Fruit fly (Drosophila melanogaster) whole organism, embryonic: Measurements from ENCODE around the gene CG13917.

ENCODE experiments used
- CG11696 ChIP-seq: fragments of 200-800 bp; sonication (Bioruptor generic); IDR thresholded peaks from 2 replicates; pipeline ENCODE4 v1.3.6; 2022; ENCODE audit warnings: missing biosample characterization, missing genetic modification characterization
- CG12071 ChIP-seq: fragments of 200-800 bp; sonication (Bioruptor generic); optimal IDR thresholded peaks from 3 replicates; lab custom pipeline; 2018; ENCODE audit warnings: missing biosample characterization, mild to moderate bottlenecking, missing genetic modification characterization
- CG12104 ChIP-seq: fragments of 200-800 bp; sonication (Bioruptor generic); optimal IDR thresholded peaks from 3 replicates; lab custom pipeline; 2016; ENCODE audit warnings: missing biosample characterization, missing genetic modification characterization
- CG12942 ChIP-seq: fragments of 200-800 bp; sonication (Bioruptor generic); optimal IDR thresholded peaks from 3 replicates; lab custom pipeline; 2016; ENCODE audit warnings: missing biosample characterization, missing genetic modification characterization
- CG15601 ChIP-seq: fragments of 200-800 bp; sonication (Bioruptor generic); optimal IDR thresholded peaks from 3 replicates; lab custom pipeline; 2019; ENCODE audit warnings: missing biosample characterization, mild to moderate bottlenecking, missing genetic modification characterization, moderate library complexity
- CG17385 ChIP-seq: fragments of 200-800 bp; sonication (Bioruptor generic); optimal IDR thresholded peaks from 3 replicates; lab custom pipeline; 2018; ENCODE audit warnings: missing biosample characterization, mild to moderate bottlenecking, missing genetic modification characterization
- CG18262 ChIP-seq: fragments of 200-800 bp; optimal IDR thresholded peaks from 3 replicates; lab custom pipeline; 2019; ENCODE audit warnings: missing biosample characterization, mild to moderate bottlenecking, missing genetic modification characterization, moderate library complexity
- CG2889 ChIP-seq: fragments of 200-800 bp; sonication (Bioruptor generic); IDR thresholded peaks from 3 replicates; pipeline ENCODE4 v1.3.6; 2022; ENCODE audit warnings: missing biosample characterization, missing genetic modification characterization
- CG31365 ChIP-seq: fragments of 200-800 bp; sonication (Bioruptor generic); optimal IDR thresholded peaks from 2 replicates; lab custom pipeline; 2018; ENCODE audit warnings: missing biosample characterization, mild to moderate bottlenecking, missing genetic modification characterization
- CG32767 ChIP-seq: fragments of 200-800 bp; sonication (Bioruptor generic); IDR thresholded peaks from 2 replicates; pipeline ENCODE4 v1.3.6; 2022; ENCODE audit warnings: missing biosample characterization, missing genetic modification characterization
- CG3281 ChIP-seq: fragments of 200-800 bp; sonication (Bioruptor generic); optimal IDR thresholded peaks from 3 replicates; lab custom pipeline; 2017; ENCODE audit warnings: missing biosample characterization, mild to moderate bottlenecking, missing genetic modification characterization
- CG33213 ChIP-seq: fragments of 200-800 bp; sonication (Bioruptor generic); optimal IDR thresholded peaks from 3 replicates; lab custom pipeline; 2016; ENCODE audit warnings: missing biosample characterization, missing genetic modification characterization
- CG34376 ChIP-seq: fragments of 200-800 bp; sonication (Bioruptor generic); optimal IDR thresholded peaks from 2 replicates; lab custom pipeline; 2018; ENCODE audit warnings: missing biosample characterization, mild to moderate bottlenecking, missing genetic modification characterization
- CG42726 ChIP-seq: fragments of 200-800 bp; sonication (Bioruptor generic); IDR thresholded peaks from 2 replicates; pipeline ENCODE4 v1.3.6; 2022; ENCODE audit warnings: missing biosample characterization, missing genetic modification characterization; ENCODE audit not compliant: partially characterized antibody
- CG4730 ChIP-seq: fragments of 200-800 bp; sonication (Bioruptor generic); IDR thresholded peaks from 2 replicates; pipeline ENCODE4 v1.3.6; 2022; ENCODE audit warnings: missing biosample characterization, missing genetic modification characterization
- CG5180 ChIP-seq: fragments of 200-800 bp; sonication (Bioruptor generic); optimal IDR thresholded peaks from 3 replicates; lab custom pipeline; 2017; ENCODE audit warnings: missing biosample characterization, missing genetic modification characterization, mild to moderate bottlenecking, moderate library complexity, missing genetic modification reagents
- CG6854 ChIP-seq: fragments of 200-800 bp; sonication (Bioruptor generic); optimal IDR thresholded peaks from 3 replicates; lab custom pipeline; 2017; ENCODE audit warnings: missing biosample characterization, mild to moderate bottlenecking, missing genetic modification characterization
- CG7271 ChIP-seq: fragments of 200-800 bp; sonication (Bioruptor generic); optimal IDR thresholded peaks from 2 replicates; lab custom pipeline; 2018; ENCODE audit warnings: missing biosample characterization, mild to moderate bottlenecking, missing genetic modification characterization, moderate library complexity
- CG8478 ChIP-seq: fragments of >200 bp; optimal IDR thresholded peaks from 2 replicates; lab custom pipeline; 2018
- Dbx ChIP-seq: fragments of 200-800 bp; sonication (Bioruptor generic); IDR thresholded peaks from 3 replicates; pipeline ENCODE4 v1.3.6; 2022; ENCODE audit warnings: missing biosample characterization, missing genetic modification characterization
- Deaf1 ChIP-seq: fragments of 200-800 bp; optimal IDR thresholded peaks from 3 replicates; lab custom pipeline; 2019; ENCODE audit warnings: missing biosample characterization, mild to moderate bottlenecking, missing genetic modification characterization, moderate library complexity
- Dll ChIP-seq: fragments of 200-800 bp; sonication (Bioruptor generic); IDR thresholded peaks from 4 replicates; pipeline ENCODE4 v1.3.6; 2022; ENCODE audit warnings: missing biosample characterization, missing genetic modification characterization; ENCODE audit not compliant: partially characterized antibody
- E2f2 ChIP-seq: fragments of 200-800 bp; sonication (Bioruptor generic); IDR thresholded peaks from 2 replicates; pipeline ENCODE4 v1.3.6; 2022; ENCODE audit warnings: missing biosample characterization, missing genetic modification characterization
- Ets65A ChIP-seq: fragments of 200-800 bp; sonication (Bioruptor generic); peaks from one replicate; lab custom pipeline; 2016; ENCODE audit warnings: missing biosample characterization, missing genetic modification characterization
- Fer1 ChIP-seq: fragments of 200-800 bp; sonication (Bioruptor generic); optimal IDR thresholded peaks from 2 replicates; lab custom pipeline; 2017; ENCODE audit warnings: missing biosample characterization, mild to moderate bottlenecking, missing genetic modification characterization
- Hmx ChIP-seq: fragments of 200-800 bp; sonication (Bioruptor generic); optimal IDR thresholded peaks from 2 replicates; lab custom pipeline; 2016; ENCODE audit warnings: missing biosample characterization, missing genetic modification characterization
- Jarid2 ChIP-seq: fragments of 200-800 bp; sonication (Bioruptor generic); optimal IDR thresholded peaks from 3 replicates; lab custom pipeline; 2017; ENCODE audit warnings: mild to moderate bottlenecking, missing biosample characterization, missing genetic modification reagents, missing genetic modification characterization
- Myb ChIP-seq: fragments of 200-800 bp; sonication (Bioruptor generic); optimal IDR thresholded peaks from 2 replicates; lab custom pipeline; 2016; ENCODE audit warnings: missing biosample characterization, missing genetic modification characterization
- Sry-β ChIP-seq: fragments of 200-800 bp; sonication (Bioruptor generic); optimal IDR thresholded peaks from 2 replicates; lab custom pipeline; 2018; ENCODE audit warnings: missing biosample characterization, mild to moderate bottlenecking, missing genetic modification characterization, moderate library complexity
- ac ChIP-seq: fragments of 200-800 bp; sonication (Bioruptor generic); optimal IDR thresholded peaks from 3 replicates; lab custom pipeline; 2017; ENCODE audit warnings: missing biosample characterization, mild to moderate bottlenecking, missing genetic modification characterization
- bbx ChIP-seq: fragments of 200-800 bp; sonication (Bioruptor generic); IDR thresholded peaks from 2 replicates; pipeline ENCODE4 v1.3.6; 2022; ENCODE audit warnings: missing biosample characterization, missing genetic modification characterization; ENCODE audit not compliant: partially characterized antibody
- bsh ChIP-seq, 2 experiments: fragments of 200-800 bp; sonication (Bioruptor generic); optimal IDR thresholded peaks; 2 replicates each; lab custom pipeline; 2017 to 2018; ENCODE audit warnings: mild to moderate bottlenecking in 2 of 2, missing biosample characterization in 2 of 2, missing genetic modification characterization in 2 of 2, moderate library complexity in 1 of 2
- dan ChIP-seq: fragments of 200-800 bp; sonication (Bioruptor generic); IDR thresholded peaks from 2 replicates; pipeline ENCODE4 v1.3.6; 2022; ENCODE audit warnings: missing biosample characterization, missing genetic modification characterization
- gfzf ChIP-seq: fragments of 200-800 bp; sonication (Bioruptor generic); optimal IDR thresholded peaks from 2 replicates; lab custom pipeline; 2016; ENCODE audit warnings: missing biosample characterization, mild to moderate bottlenecking, missing genetic modification characterization, moderate library complexity
- jumu ChIP-seq: fragments of 200-800 bp; sonication (Bioruptor generic); optimal IDR thresholded peaks from 3 replicates; lab custom pipeline; 2016; ENCODE audit warnings: missing biosample characterization, missing genetic modification characterization
- lilli ChIP-seq: fragments of 200-800 bp; sonication (Bioruptor generic); optimal IDR thresholded peaks from 3 replicates; lab custom pipeline; 2016; ENCODE audit warnings: missing biosample characterization, missing genetic modification characterization
- lola ChIP-seq, 3 experiments: fragments of >200 bp in 2 of 3; fragments of 200-800 bp in 1 of 3; sonication (Bioruptor generic) in 1 of 3; optimal IDR thresholded peaks; 2 replicates each; lab custom pipeline; 2017 to 2019; ENCODE audit warnings: missing biosample characterization in 3 of 3, missing genetic modification characterization in 3 of 3, mild to moderate bottlenecking in 1 of 3, moderate library complexity in 1 of 3
- oc ChIP-seq: fragments of 200-800 bp; sonication (Bioruptor generic); optimal IDR thresholded peaks from 2 replicates; lab custom pipeline; 2018; ENCODE audit warnings: missing biosample characterization, mild to moderate bottlenecking, missing genetic modification characterization, moderate library complexity
- onecut ChIP-seq: fragments of 200-800 bp; sonication (Bioruptor generic); IDR thresholded peaks from 2 replicates; pipeline ENCODE4 v1.3.6; 2022; ENCODE audit warnings: missing biosample characterization, missing genetic modification characterization
- p53 ChIP-seq: fragments of 200-800 bp; sonication (Bioruptor generic); optimal IDR thresholded peaks from 2 replicates; lab custom pipeline; 2016; ENCODE audit warnings: missing biosample characterization, missing genetic modification characterization
- phol ChIP-seq: fragments of 200-800 bp; sonication (Bioruptor generic); optimal IDR thresholded peaks from 3 replicates; lab custom pipeline; 2018; ENCODE audit warnings: missing biosample characterization, mild to moderate bottlenecking, missing genetic modification characterization, moderate library complexity
- psq ChIP-seq: fragments of 200-800 bp; sonication (Bioruptor generic); optimal IDR thresholded peaks from 2 replicates; lab custom pipeline; 2017; ENCODE audit warnings: missing biosample characterization, missing genetic modification characterization
- rib ChIP-seq: fragments of 200-800 bp; sonication (Bioruptor generic); IDR thresholded peaks from 2 replicates; pipeline ENCODE4 v1.3.6; 2022; ENCODE audit warnings: missing biosample characterization, missing genetic modification characterization
- ro ChIP-seq: fragments of 200-800 bp; sonication (Bioruptor generic); IDR thresholded peaks from 2 replicates; pipeline ENCODE4 v1.3.6; 2022; ENCODE audit warnings: missing biosample characterization, missing genetic modification characterization
- slou ChIP-seq: fragments of 200-800 bp; sonication (Bioruptor generic); optimal IDR thresholded peaks from 3 replicates; lab custom pipeline; 2016; ENCODE audit warnings: missing biosample characterization, missing genetic modification characterization
- so ChIP-seq: fragments of 200-800 bp; sonication (Bioruptor generic); IDR thresholded peaks from 3 replicates; pipeline ENCODE4 v1.3.6; 2022; ENCODE audit warnings: missing biosample characterization, missing genetic modification characterization
- ssp ChIP-seq: fragments of 200-800 bp; sonication (Bioruptor generic); IDR thresholded peaks from 2 replicates; pipeline ENCODE4 v1.3.6; 2022; ENCODE audit warnings: missing biosample characterization, missing genetic modification characterization
- sug ChIP-seq: fragments of 200-800 bp; optimal IDR thresholded peaks from 2 replicates; lab custom pipeline; 2019; ENCODE audit warnings: missing biosample characterization, mild to moderate bottlenecking, missing genetic modification characterization, moderate library complexity
- unc-4 ChIP-seq: fragments of 200-800 bp; sonication (Bioruptor generic); IDR thresholded peaks from 2 replicates; pipeline ENCODE4 v1.3.6; 2022; ENCODE audit warnings: missing biosample characterization, missing genetic modification characterization; ENCODE audit not compliant: partially characterized antibody
- vfl ChIP-seq: fragments of 200-800 bp; sonication (Bioruptor generic); optimal IDR thresholded peaks from 2 replicates; lab custom pipeline; 2016; ENCODE audit warnings: missing biosample characterization, missing genetic modification characterization
- zfh1 ChIP-seq: fragments of 200-800 bp; sonication (Bioruptor generic); IDR thresholded peaks from 3 replicates; pipeline ENCODE4 v1.3.6; 2022; ENCODE audit warnings: missing biosample characterization, missing genetic modification characterization

The CG13917 gene

DNA sequence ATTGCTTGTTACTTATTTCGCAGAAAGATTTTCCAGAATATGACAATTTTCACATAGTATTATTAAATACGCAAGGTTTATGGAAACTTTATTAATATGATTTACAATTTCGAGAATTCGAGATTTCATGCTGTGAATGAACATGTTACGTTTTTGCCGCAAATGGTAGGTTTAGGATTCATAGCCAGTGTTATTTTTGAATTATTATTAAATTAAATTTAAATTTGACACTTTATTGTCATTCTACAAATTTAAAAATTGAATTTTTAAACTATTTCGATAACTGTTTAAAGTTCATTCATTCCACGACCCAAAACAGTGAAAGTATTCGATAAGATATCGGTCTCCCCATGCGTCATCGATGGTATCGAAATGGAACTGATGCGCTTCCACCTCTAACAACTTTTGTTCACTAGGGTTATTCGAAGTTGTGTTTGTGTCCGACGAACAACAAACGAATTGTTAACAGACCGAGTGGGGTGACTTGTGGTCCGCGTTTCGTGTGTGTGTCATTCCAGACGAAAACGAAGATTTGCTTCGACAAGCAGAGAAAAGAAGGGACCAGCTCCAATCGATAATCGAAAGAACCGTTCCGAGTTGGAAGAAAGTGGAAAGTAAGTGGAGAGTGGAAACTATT lies 30.7 kb upstream of the CG13917 start, which contains the start of the genes CG32313 and Pcyt1 (continued):
- no peak for TF ChIP-seq ac (GFP tag; lab: Kevin White, UChicago)
- peak; percentile 85 for TF ChIP-seq Dll (GFP tag; lab: Robert Waterston, UW)
- TF ChIP-seq psq (GFP tag; lab: Kevin White, UChicago) = no peak
- TF ChIP-seq Ets65A (GFP tag; lab: Kevin White, UChicago) = no peak
- TF ChIP-seq CG12104 (GFP tag; lab: Kevin White, UChicago) = no peak
- no peak for TF ChIP-seq p53 (GFP tag; lab: Kevin White, UChicago)
- no peak for TF ChIP-seq onecut
- no peak for TF ChIP-seq CG32767
- TF ChIP-seq sug (tag; lab: Kevin White, UChicago) = peak; percentile 5
- TF ChIP-seq CG15601 (tag; lab: Kevin White, UChicago) = peak; percentile 25
- TF ChIP-seq Deaf1 (tag; lab: Kevin White, UChicago) = peak; percentile 61
- TF ChIP-seq dan (GFP tag; lab: Robert Waterston, UW) = no peak
- TF ChIP-seq zfh1 (GFP tag; lab: Robert Waterston, UW) = no peak
- TF ChIP-seq CG42726 (GFP tag; lab: Robert Waterston, UW) = peak; percentile 86
- TF ChIP-seq CG4730 (GFP tag; lab: Robert Waterston, UW) = no peak
- TF ChIP-seq Hmx (GFP tag; lab: Kevin White, UChicago) = no peak
- TF ChIP-seq gfzf (GFP tag; lab: Kevin White, UChicago) = peak; percentile 25
- TF ChIP-seq CG17385 (GFP tag; lab: Kevin White, UChicago) = peak; percentile 19
- peak; percentile 81 for TF ChIP-seq E2f2 (GFP tag; lab: Robert Waterston, UW)
- TF ChIP-seq CG5180 (GFP tag; lab: Kevin White, UChicago) = peak; percentile 27
- peak; percentile 87 for TF ChIP-seq unc-4
- no peak for TF ChIP-seq slou (GFP tag; lab: Kevin White, UChicago)
- TF ChIP-seq phol (tag; lab: Kevin White, UChicago) = peak; percentile 25
- TF ChIP-seq Myb = peak; percentile 58
- no peak for TF ChIP-seq vfl (GFP tag; lab: Kevin White, UChicago)
- peak; percentile 32 for TF ChIP-seq CG33213 (GFP tag; lab: Kevin White, UChicago)
- no peak for TF ChIP-seq CG12071 (GFP tag; lab: Kevin White, UChicago)
- TF ChIP-seq CG31365 = no peak
- TF ChIP-seq ro (GFP tag; lab: Robert Waterston, UW) = no peak
- TF ChIP-seq CG3281 (GFP tag; lab: Kevin White, UChicago) = peak; percentile 31
- no peak for TF ChIP-seq CG11696 (GFP tag; lab: Robert Waterston, UW)
- TF ChIP-seq lola (GFP tag; optimal IDR thresholded peaks at IDR 0.05; lab: Kevin White, UChicago) = no peak
- no peak for TF ChIP-seq CG7271 (tag; lab: Kevin White, UChicago)
- peak; percentile 68 for TF ChIP-seq Jarid2 (GFP tag; lab: Kevin White, UChicago)
- TF ChIP-seq CG6854 (GFP tag; lab: Kevin White, UChicago) = no peak
- TF ChIP-seq lilli (GFP tag; lab: Kevin White, UChicago) = peak; percentile 40
- peak; percentile 58 for TF ChIP-seq Fer1 (GFP tag; lab: Kevin White, UChicago)
- peak; percentile 33 for TF ChIP-seq jumu (GFP tag; lab: Kevin White, UChicago)
- no peak for TF ChIP-seq CG8478
- TF ChIP-seq bsh (GFP tag; optimal IDR thresholded peaks at IDR 0.05; lab: Kevin White, UChicago) = peak in 1 of 2 experiments; percentile 6
- peak; percentile 30 for TF ChIP-seq CG34376 (GFP tag; lab: Kevin White, UChicago)
- no peak for TF ChIP-seq rib (GFP tag; lab: Robert Waterston, UW)
- TF ChIP-seq Sry-β (GFP tag; lab: Kevin White, UChicago) = no peak
- no peak for TF ChIP-seq CG2889 (GFP tag; lab: Robert Waterston, UW)
- no peak for TF ChIP-seq oc (tag; lab: Kevin White, UChicago)
- no peak for TF ChIP-seq ssp (GFP tag; lab: Robert Waterston, UW)
- TF ChIP-seq CG12942 (GFP tag; lab: Kevin White, UChicago) = peak; percentile 17
- TF ChIP-seq so (GFP tag; lab: Robert Waterston, UW) = no peak
- TF ChIP-seq bbx (GFP tag; lab: Robert Waterston, UW) = peak; percentile 94
- peak; percentile 63; the same call in 2 of the 3 replicates for TF ChIP-seq Dbx (GFP tag; lab: Robert Waterston, UW)
- TF ChIP-seq CG18262 (tag; lab: Kevin White, UChicago) = no peak
